Fruit fly (Drosophila melanogaster) whole organism, embryonic: ENCODE measurements around the gene CG15208.

ENCODE experiments used
- CG7271 ChIP-seq: fragments of 200-800 bp; sonication (Bioruptor generic); optimal IDR thresholded peaks from 2 replicates; lab custom pipeline; 2018; ENCODE audit warnings: missing biosample characterization, mild to moderate bottlenecking, missing genetic modification characterization, moderate library complexity
- slbo ChIP-seq: fragments of 200-800 bp; sonication (Bioruptor generic); IDR thresholded peaks from 2 replicates; pipeline ENCODE4 v1.3.6; 2022; ENCODE audit warnings: missing biosample characterization, missing genetic modification characterization
- sob ChIP-seq: fragments of 200-800 bp; sonication (Bioruptor generic); IDR thresholded peaks from 2 replicates; pipeline ENCODE4 v1.3.6; 2022; ENCODE audit warnings: missing biosample characterization, missing genetic modification characterization

- 0 out of 2 replicates have a peak, but pooled peaks have one; percentile 6 for TF ChIP-seq sob (GFP tag; lab: Robert Waterston, UW)
- no peak for TF ChIP-seq CG7271 (tag; lab: Kevin White, UChicago)
- peak; percentile 10; the same call in 1 of the 2 replicates for TF ChIP-seq slbo (GFP tag; lab: Robert Waterston, UW)
Measured at dm6 chrX:10899232-10899631, 533 bp upstream of the CG15208 start, which contains the start of gene CG1582.
